Worm (Caenorhabditis elegans) whole organism, L4 larva: ENCODE measurements around the gene nadk-2.
A peak's percentile ranks its signal among the peaks of the same experiment; 100 is the strongest.

Experiments
- ceh-20 ChIP-seq: fragments of 200-800 bp; sonication (Bioruptor generic); IDR thresholded peaks from 2 replicates; pipeline ENCODE4 v1.3.6; 2022; ENCODE audit warnings: missing genetic modification reagents, missing genetic modification characterization, missing compliant biosample characterization
- ceh-82 ChIP-seq: sonication (generic microtip); optimal IDR thresholded peaks from 2 replicates; lab custom pipeline; 2017; ENCODE audit warnings: missing biosample characterization, missing genetic modification characterization
- dmd-9 ChIP-seq: fragments of 200-800 bp; sonication (Bioruptor generic); IDR thresholded peaks from 2 replicates; pipeline ENCODE4 v1.3.6; 2022; ENCODE audit warnings: missing genetic modification reagents, missing genetic modification characterization, missing compliant biosample characterization
- dpl-1 ChIP-seq: fragments of 150-350 bp; optimal IDR thresholded peaks from 2 replicates; lab custom pipeline; 2014; ENCODE audit warnings: missing biosample characterization, missing genetic modification reagents, missing genetic modification characterization
- egl-27 ChIP-seq: sonication (generic microtip); optimal IDR thresholded peaks from 3 replicates; lab custom pipeline; 2017; ENCODE audit warnings: missing biosample characterization, missing genetic modification reagents, missing genetic modification characterization
- lim-7 ChIP-seq: fragments of 200-800 bp; sonication (Bioruptor generic); IDR thresholded peaks from 2 replicates; pipeline ENCODE4 v1.3.6; 2022; ENCODE audit warnings: missing genetic modification characterization, missing compliant biosample characterization
- lin-39 ChIP-seq: fragments of 150-350 bp; optimal IDR thresholded peaks from 2 replicates; lab custom pipeline; 2014; ENCODE audit warnings: missing biosample characterization, missing genetic modification reagents, missing genetic modification characterization
- lsy-2 ChIP-seq, 2 experiments: fragments of 150-350 bp in 1 of 2; sonication (generic microtip) in 1 of 2; optimal IDR thresholded peaks; 2 replicates each; lab custom pipeline; 2014 to 2017; ENCODE audit warnings: missing biosample characterization in 2 of 2, missing genetic modification characterization in 2 of 2
- madf-5 ChIP-seq, 2 experiments: fragments of 200-800 bp; sonication (Bioruptor generic); IDR thresholded peaks; 2 replicates each; pipeline ENCODE4 v1.3.6; 2022; ENCODE audit warnings: missing compliant biosample characterization in 2 of 2, missing genetic modification characterization in 2 of 2
- nhr-10 ChIP-seq: fragments of 150-350 bp; optimal IDR thresholded peaks from 2 replicates; lab custom pipeline; 2014; ENCODE audit warnings: missing biosample characterization, missing genetic modification characterization
- set-16 ChIP-seq: fragments of 200-800 bp; sonication (Bioruptor generic); IDR thresholded peaks from 2 replicates; pipeline ENCODE4 v1.3.6; 2022; ENCODE audit warnings: missing genetic modification reagents, missing genetic modification characterization, missing compliant biosample characterization
- unc-130 ChIP-seq: sonication (generic microtip); optimal IDR thresholded peaks from 2 replicates; lab custom pipeline; 2016; ENCODE audit warnings: missing genetic modification reagents, missing genetic modification characterization, missing compliant biosample characterization
- unc-39 ChIP-seq: sonication (generic microtip); optimal IDR thresholded peaks from 2 replicates; lab custom pipeline; 2017; ENCODE audit warnings: missing biosample characterization, missing genetic modification characterization
- ztf-11 ChIP-seq: fragments of 150-350 bp; optimal IDR thresholded peaks from 2 replicates; lab custom pipeline; 2014; ENCODE audit warnings: missing biosample characterization, missing genetic modification characterization

DNA sequence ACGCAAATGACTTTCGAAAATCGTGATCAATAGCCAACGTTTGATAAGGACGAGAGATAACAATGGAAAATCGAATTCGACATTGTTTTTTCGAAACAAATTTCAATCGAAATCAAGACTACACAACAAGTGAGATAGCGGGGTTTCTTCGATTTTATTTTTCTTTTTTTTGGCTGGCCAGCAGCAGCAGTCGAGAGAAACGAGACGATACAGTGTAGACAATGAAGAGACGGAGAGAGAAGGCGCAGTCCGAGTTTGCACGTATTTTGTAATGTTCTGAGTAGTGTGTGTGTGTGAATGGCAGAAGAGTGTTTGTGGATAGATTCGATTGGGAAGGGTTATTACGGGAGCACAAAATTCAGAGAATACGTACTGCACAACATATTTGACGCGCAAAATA is 9.2 kb upstream of the nadk-2 start:
- TF ChIP-seq madf-5 (GFP tag; IDR thresholded peaks at IDR 0.05; lab: Robert Waterston, UW) (no peak), lsy-2 (tag; optimal IDR thresholded peaks at IDR 0.05; lab: Kevin White, UChicago) (peak in 1 of 2 experiments; percentile 77), lin-39 (tag; lab: Kevin White, UChicago) (no peak), dmd-9 (no peak), dpl-1 (peak; percentile 22), lim-7 (GFP tag; lab: Robert Waterston, UW) (no peak), ztf-11 (no peak), unc-39 (tag; lab: Kevin White, UChicago) (no peak), unc-130 (GFP tag; lab: Kevin White, UChicago) (no peak), ceh-82 (tag; lab: Kevin White, UChicago) (no peak), nhr-10 (no peak), set-16 (GFP tag; lab: Robert Waterston, UW) (no peak), ceh-20 (GFP tag; lab: Robert Waterston, UW) (no peak), egl-27 (no peak)
